Worm (Caenorhabditis elegans) whole organism, midembryonic: ENCODE measurements around the gene Y41C4A.6.

Experiments used
- T22C8.4 ChIP-seq: fragments of 200-800 bp; sonication (Bioruptor generic); IDR thresholded peaks from 2 replicates; pipeline ENCODE4 v1.3.6; 2022; ENCODE audit warnings: missing genetic modification characterization, missing compliant biosample characterization
- cog-1 ChIP-seq: sonication (generic microtip); optimal IDR thresholded peaks from 2 replicates; lab custom pipeline; 2016; ENCODE audit warnings: missing genetic modification characterization, missing compliant biosample characterization
- flt-1 ChIP-seq: fragments of 200-800 bp; sonication (Bioruptor generic); IDR thresholded peaks from 2 replicates; pipeline ENCODE4 v1.3.6; 2022; ENCODE audit warnings: missing genetic modification characterization, missing compliant biosample characterization
- klf-2 ChIP-seq: fragments of 200-800 bp; sonication (Bioruptor generic); conservative IDR thresholded peaks from 2 replicates; pipeline ENCODE4 v1.3.6; 2022; ENCODE audit warnings: missing genetic modification reagents, missing genetic modification characterization, missing compliant biosample characterization
- med-1 ChIP-seq: sonication (generic microtip); optimal IDR thresholded peaks from 2 replicates; lab custom pipeline; 2017; ENCODE audit warnings: missing genetic modification characterization, mild to moderate bottlenecking, missing compliant biosample characterization, antibody characterized with exemption, missing genetic modification reagents; ENCODE audit not compliant: insufficient read depth
- ref-1 ChIP-seq: fragments of 200-800 bp; sonication (Bioruptor generic); conservative IDR thresholded peaks from 2 replicates; pipeline ENCODE4 v1.3.6; 2022; ENCODE audit warnings: missing genetic modification reagents, missing genetic modification characterization, missing compliant biosample characterization
- tab-1 ChIP-seq: fragments of 200-800 bp; sonication (Bioruptor generic); IDR thresholded peaks from 2 replicates; pipeline ENCODE4 v1.3.6; 2022; ENCODE audit warnings: missing genetic modification characterization, missing compliant biosample characterization
- ztf-23 ChIP-seq: fragments of 200-800 bp; sonication (Bioruptor generic); IDR thresholded peaks from 2 replicates; pipeline ENCODE4 v1.3.6; 2022; ENCODE audit warnings: missing genetic modification reagents, missing genetic modification characterization, missing compliant biosample characterization
- ztf-29 ChIP-seq: fragments of 200-800 bp; sonication (Bioruptor generic); IDR thresholded peaks from 2 replicates; pipeline ENCODE4 v1.3.6; 2022; ENCODE audit warnings: missing genetic modification reagents, missing genetic modification characterization, missing compliant biosample characterization

Gene Y41C4A.6

DNA sequence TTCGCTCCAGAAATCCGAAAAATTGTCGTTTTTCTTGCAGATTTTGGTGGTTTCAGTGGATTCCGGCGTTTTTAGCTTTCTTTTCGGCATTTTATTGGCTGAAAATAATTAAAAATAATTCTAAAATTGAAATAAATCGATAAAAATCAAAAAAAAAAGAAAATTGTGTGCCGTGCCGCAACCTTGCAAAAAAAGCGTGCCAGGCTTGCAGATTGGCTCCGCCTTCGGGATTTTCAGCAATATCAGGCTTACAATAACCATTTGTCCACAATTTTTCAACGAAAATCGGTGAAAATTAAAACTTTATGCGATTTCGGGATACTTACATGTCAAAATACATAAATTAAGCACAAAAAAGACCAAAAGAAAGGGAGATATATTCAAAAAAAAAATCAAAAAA is 22.2 kb downstream of the Y41C4A.6 start, which contains the start of gene Y41C4A.9:
Gene Y41C4A.9, minus strand, starts transcription at position 98 of the 400 bp plus-strand sequence.
- TF ChIP-seq tab-1, result no peak
- TF ChIP-seq cog-1 (tag; lab: Kevin White, UChicago), result no peak
- TF ChIP-seq klf-2, result no peak
- TF ChIP-seq ztf-29 (GFP tag; lab: Robert Waterston, UW), result no peak

DNA sequence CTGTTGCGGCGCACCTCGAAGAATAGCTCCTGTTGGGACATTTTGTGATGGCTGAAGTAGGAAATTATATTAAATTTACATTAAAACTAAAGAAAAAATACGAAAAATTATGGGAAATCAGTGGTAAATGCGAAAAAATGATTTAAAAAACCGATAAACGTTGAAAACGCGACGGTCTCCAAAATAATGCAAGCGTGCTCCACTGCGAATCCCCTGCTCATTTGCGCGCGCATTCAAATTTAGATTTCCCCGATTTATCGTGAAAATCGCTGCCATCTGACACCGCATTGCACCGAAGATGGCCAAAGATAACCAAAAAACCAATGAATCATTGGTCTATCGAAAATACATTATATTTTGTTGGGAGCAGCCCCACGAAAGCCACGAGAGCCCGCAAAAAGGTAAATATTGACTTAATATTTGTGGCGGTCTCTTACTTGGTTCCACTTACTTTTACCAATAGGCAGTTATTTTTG is 23.1 kb downstream of the Y41C4A.6 start, which contains the start of the genes elb-1 and Y41C4A.11:
Gene elb-1, minus strand, starts transcription at position 51 of the 476 bp plus-strand sequence.
Gene Y41C4A.11, plus strand, starts transcription at position 461 of the 476 bp plus-strand sequence.
- no peak for TF ChIP-seq klf-2
- no peak for TF ChIP-seq T22C8.4 (GFP tag; lab: Robert Waterston, UW)
- TF ChIP-seq tab-1, result no peak
- TF ChIP-seq ztf-23 (GFP tag; lab: Robert Waterston, UW), result no peak
- TF ChIP-seq cog-1 (tag; lab: Kevin White, UChicago), result no peak
- TF ChIP-seq med-1 (GFP tag; lab: Kevin White, UChicago), result no peak
- no peak for TF ChIP-seq ztf-29 (GFP tag; lab: Robert Waterston, UW)
- TF ChIP-seq ref-1 (GFP tag; lab: Robert Waterston, UW), result no peak
- no peak for TF ChIP-seq flt-1 (GFP tag; lab: Robert Waterston, UW)

DNA sequence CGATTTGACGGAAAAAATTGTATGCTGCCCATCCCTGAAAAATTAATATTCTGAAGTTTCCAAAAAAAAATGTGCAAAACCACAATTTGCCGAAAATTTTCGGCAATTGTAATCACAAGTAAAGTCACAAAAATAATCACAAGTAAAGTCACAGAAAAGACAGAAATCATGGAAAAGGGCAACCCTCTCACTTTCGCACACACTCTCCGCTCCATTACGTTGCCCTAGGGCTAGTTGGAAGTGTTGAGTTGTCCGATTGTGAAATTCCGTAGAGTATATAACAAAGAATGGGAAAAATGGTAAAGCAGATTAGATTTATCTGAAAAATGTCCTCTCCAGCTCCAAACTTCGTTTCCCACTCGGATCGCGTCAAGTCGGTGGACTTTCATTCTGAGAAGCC is 25.0 kb downstream of the Y41C4A.6 start, which contains the start of gene Y41C4A.32:
Gene Y41C4A.32, plus strand, starts transcription at position 302 of the 400 bp plus-strand sequence.
- no peak for TF ChIP-seq cog-1 (tag; lab: Kevin White, UChicago)
- TF ChIP-seq flt-1 (GFP tag; lab: Robert Waterston, UW), result no peak
- no peak for TF ChIP-seq tab-1
- no peak for TF ChIP-seq med-1 (GFP tag; lab: Kevin White, UChicago)
- no peak for TF ChIP-seq ztf-23 (GFP tag; lab: Robert Waterston, UW)
- TF ChIP-seq ztf-29 (GFP tag; lab: Robert Waterston, UW), result no peak
- TF ChIP-seq ref-1 (GFP tag; lab: Robert Waterston, UW), result no peak
- TF ChIP-seq T22C8.4 (GFP tag; lab: Robert Waterston, UW), result no peak
- no peak for TF ChIP-seq klf-2

DNA sequence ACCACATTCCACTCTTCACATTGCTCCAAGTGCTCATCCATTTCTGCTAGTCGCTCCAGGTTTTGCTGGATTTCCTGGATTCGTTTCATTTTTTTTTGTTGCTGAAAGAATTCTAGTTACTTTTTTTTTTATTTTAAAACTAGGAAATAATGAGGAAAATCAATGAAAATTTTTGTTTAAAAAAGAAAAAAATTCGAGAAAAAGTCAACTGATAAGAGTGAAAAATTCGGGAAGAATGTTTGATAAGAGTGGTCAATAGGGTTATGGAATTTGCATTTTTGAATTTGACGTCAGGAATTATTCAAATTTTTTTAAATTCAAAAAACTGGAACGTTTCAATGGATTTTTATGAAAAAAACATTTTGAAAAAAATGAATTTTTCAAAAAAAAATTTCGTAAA is 30.2 kb downstream of the Y41C4A.6 start, which contains the start of gene Y41C4A.12:
Gene Y41C4A.12, minus strand, starts transcription at position 101 of the 400 bp plus-strand sequence.
- no peak for TF ChIP-seq tab-1
- TF ChIP-seq cog-1 (tag; lab: Kevin White, UChicago), result no peak
- TF ChIP-seq flt-1 (GFP tag; lab: Robert Waterston, UW), result no peak
- no peak for TF ChIP-seq T22C8.4 (GFP tag; lab: Robert Waterston, UW)
- TF ChIP-seq ref-1 (GFP tag; lab: Robert Waterston, UW), result no peak
- TF ChIP-seq klf-2, result no peak

DNA sequence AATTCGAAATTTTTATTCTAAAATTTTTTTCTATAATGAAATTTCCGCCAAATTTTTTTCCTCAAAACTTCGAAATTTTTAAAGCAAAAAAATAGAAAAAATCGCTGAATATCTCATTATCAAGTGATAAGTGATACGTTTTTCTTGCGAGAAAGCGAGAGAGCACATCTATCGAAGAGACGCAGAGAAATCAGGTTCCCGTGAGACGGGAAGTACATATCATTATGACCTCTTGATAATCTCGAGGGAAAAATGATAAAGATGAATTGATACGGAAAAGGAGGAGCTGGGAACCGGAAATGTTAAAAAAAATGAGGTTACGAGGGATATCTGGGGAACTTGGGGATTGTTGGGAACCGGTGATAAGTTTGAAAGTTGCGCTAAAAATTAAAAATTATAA is 30.6 kb downstream of the Y41C4A.6 start:
- TF ChIP-seq ztf-29 (GFP tag; lab: Robert Waterston, UW) (no peak), med-1 (GFP tag; lab: Kevin White, UChicago) (no peak), klf-2 (no peak), ztf-23 (GFP tag; lab: Robert Waterston, UW) (no peak), flt-1 (GFP tag; lab: Robert Waterston, UW) (no peak), T22C8.4 (GFP tag; lab: Robert Waterston, UW) (no peak), cog-1 (tag; lab: Kevin White, UChicago) (no peak)

DNA sequence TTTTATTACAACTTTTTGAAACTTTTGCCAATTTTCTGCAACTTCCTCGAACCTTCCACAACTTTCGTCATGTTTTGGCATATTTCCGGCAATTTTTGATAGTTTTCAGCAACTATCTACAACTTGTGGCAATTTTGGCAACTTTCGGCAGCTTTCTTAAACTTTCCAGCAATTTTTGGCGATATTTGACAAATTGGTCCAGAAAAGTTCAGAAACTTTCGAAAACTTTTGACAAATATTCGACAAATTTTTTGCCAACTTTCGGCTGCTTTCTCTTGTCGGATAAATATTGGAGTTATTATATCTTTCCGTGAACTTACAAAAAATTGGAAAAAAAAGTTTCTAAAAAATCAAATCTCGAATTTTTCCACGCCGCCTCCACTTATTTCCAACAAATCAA is 33.9 kb downstream of the Y41C4A.6 start, which contains the start of gene Y41C4A.18:
Gene Y41C4A.18, plus strand, starts transcription at position 301 of the 400 bp plus-strand sequence.
- TF ChIP-seq klf-2 (no peak), tab-1 (no peak), T22C8.4 (GFP tag; lab: Robert Waterston, UW) (no peak), flt-1 (GFP tag; lab: Robert Waterston, UW) (no peak), ztf-29 (GFP tag; lab: Robert Waterston, UW) (no peak), ref-1 (GFP tag; lab: Robert Waterston, UW) (no peak), cog-1 (tag; lab: Kevin White, UChicago) (no peak), med-1 (GFP tag; lab: Kevin White, UChicago) (no peak), ztf-23 (GFP tag; lab: Robert Waterston, UW) (no peak)

DNA sequence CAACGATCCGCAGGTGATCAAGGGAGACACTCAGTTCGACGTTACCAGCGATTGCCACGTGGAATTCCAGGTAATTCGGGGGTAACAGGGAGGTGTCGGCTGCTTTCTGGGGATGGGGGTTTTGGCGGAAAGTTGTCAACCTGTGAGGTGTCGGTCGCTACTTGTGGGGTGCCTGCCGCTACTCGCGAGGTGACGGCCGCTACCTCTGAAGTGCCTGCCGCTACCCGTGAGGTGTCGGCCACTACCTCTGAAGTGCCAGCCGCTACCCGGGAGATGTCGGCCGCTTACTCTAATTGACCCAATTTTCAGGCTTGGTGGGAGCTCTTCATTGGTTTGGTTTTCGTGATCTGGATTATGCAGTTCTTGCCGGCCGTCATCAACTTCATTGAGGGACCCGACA is 34.5 kb downstream of the Y41C4A.6 start:
- TF ChIP-seq klf-2, result no peak
- TF ChIP-seq tab-1, result no peak
- TF ChIP-seq ztf-23 (GFP tag; lab: Robert Waterston, UW), result no peak
- TF ChIP-seq med-1 (GFP tag; lab: Kevin White, UChicago), result no peak
- no peak for TF ChIP-seq ref-1 (GFP tag; lab: Robert Waterston, UW)
- TF ChIP-seq flt-1 (GFP tag; lab: Robert Waterston, UW), result no peak
- TF ChIP-seq cog-1 (tag; lab: Kevin White, UChicago), result no peak
- no peak for TF ChIP-seq T22C8.4 (GFP tag; lab: Robert Waterston, UW)
- TF ChIP-seq ztf-29 (GFP tag; lab: Robert Waterston, UW), result no peak

DNA sequence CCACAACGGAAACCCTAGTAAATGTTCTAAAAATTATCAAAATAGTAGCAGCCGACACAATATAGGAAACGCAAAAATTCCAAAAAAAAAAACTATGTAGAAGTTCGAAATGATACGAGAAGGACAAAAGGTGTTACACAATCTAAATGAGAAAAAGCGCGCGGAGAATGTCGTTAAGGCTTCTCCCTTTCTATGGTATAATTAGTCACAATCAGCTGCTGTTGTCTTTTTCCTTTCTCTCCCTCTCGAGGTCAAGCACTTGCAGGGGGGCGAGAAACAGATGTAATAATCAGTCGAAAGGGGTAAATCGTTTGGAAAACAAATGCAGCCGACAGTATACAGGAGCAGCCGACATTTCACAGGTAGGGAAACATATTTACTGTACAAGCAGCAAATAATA is 35.1 kb downstream of the Y41C4A.6 start:
- no peak for TF ChIP-seq ref-1 (GFP tag; lab: Robert Waterston, UW)
- TF ChIP-seq klf-2, result no peak
- TF ChIP-seq ztf-23 (GFP tag; lab: Robert Waterston, UW), result no peak
- no peak for TF ChIP-seq T22C8.4 (GFP tag; lab: Robert Waterston, UW)
- no peak for TF ChIP-seq ztf-29 (GFP tag; lab: Robert Waterston, UW)
- no peak for TF ChIP-seq flt-1 (GFP tag; lab: Robert Waterston, UW)
- TF ChIP-seq cog-1 (tag; lab: Kevin White, UChicago), result no peak
- no peak for TF ChIP-seq tab-1
- no peak for TF ChIP-seq med-1 (GFP tag; lab: Kevin White, UChicago)

DNA sequence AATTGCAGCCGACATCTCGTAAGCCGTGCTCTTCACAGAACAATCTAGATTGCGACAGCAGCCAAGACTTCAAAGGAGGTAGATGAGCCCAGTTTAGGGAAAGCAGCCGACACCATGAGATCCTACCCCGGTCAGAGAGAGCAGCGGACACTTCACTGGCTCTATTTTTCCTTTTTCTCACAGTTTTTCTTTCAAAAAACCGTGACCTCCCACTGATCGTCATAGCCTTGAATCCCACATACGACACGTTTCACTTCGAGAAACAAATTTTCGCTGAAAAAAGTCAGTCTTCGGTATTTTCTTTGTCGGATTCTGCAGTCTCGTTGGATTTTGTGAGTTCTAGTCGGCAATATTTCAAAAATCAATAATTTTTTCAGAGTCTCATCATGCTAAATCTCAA is 35.7 kb downstream of the Y41C4A.6 start, which contains the start of gene Y41C4A.21:
Gene Y41C4A.21, plus strand, starts transcription at position 301 of the 400 bp plus-strand sequence.
- TF ChIP-seq tab-1 (no peak), ztf-23 (GFP tag; lab: Robert Waterston, UW) (no peak), T22C8.4 (GFP tag; lab: Robert Waterston, UW) (no peak)

DNA sequence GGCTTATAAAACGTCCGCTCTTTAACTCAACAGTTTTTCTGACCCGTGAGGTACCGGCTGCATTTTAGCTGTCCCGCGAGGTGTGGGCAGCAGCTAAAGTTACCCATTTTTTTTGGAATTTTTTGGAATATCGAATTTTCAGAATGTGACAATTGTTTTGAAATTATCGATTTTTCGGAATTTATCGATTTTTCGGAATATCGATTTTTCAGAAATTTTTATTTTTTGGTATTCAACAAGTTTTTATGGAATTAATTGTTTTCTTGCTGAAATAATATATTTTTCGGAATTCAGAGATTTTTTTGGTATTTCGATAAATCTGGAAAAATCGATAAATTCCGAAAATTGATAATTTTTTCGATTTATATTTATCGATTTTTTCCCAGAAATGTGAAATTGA is 36.6 kb downstream of the Y41C4A.6 start:
- TF ChIP-seq med-1 (GFP tag; lab: Kevin White, UChicago) (no peak), flt-1 (GFP tag; lab: Robert Waterston, UW) (no peak), T22C8.4 (GFP tag; lab: Robert Waterston, UW) (peak; percentile 80), cog-1 (tag; lab: Kevin White, UChicago) (no peak)
